Worm (Caenorhabditis elegans) whole organism, midembryonic: ENCODE measurements around the gene nhr-71.

Experiments used
- T22C8.4 ChIP-seq: fragments of 200-800 bp; sonication (Bioruptor generic); IDR thresholded peaks from 2 replicates; pipeline ENCODE4 v1.3.6; 2022; ENCODE audit warnings: missing genetic modification characterization, missing compliant biosample characterization
- cog-1 ChIP-seq: sonication (generic microtip); optimal IDR thresholded peaks from 2 replicates; lab custom pipeline; 2016; ENCODE audit warnings: missing genetic modification characterization, missing compliant biosample characterization
- flt-1 ChIP-seq: fragments of 200-800 bp; sonication (Bioruptor generic); IDR thresholded peaks from 2 replicates; pipeline ENCODE4 v1.3.6; 2022; ENCODE audit warnings: missing genetic modification characterization, missing compliant biosample characterization
- klf-2 ChIP-seq: fragments of 200-800 bp; sonication (Bioruptor generic); conservative IDR thresholded peaks from 2 replicates; pipeline ENCODE4 v1.3.6; 2022; ENCODE audit warnings: missing genetic modification reagents, missing genetic modification characterization, missing compliant biosample characterization
- med-1 ChIP-seq: sonication (generic microtip); optimal IDR thresholded peaks from 2 replicates; lab custom pipeline; 2017; ENCODE audit warnings: missing genetic modification characterization, mild to moderate bottlenecking, missing compliant biosample characterization, antibody characterized with exemption, missing genetic modification reagents; ENCODE audit not compliant: insufficient read depth
- ref-1 ChIP-seq: fragments of 200-800 bp; sonication (Bioruptor generic); conservative IDR thresholded peaks from 2 replicates; pipeline ENCODE4 v1.3.6; 2022; ENCODE audit warnings: missing genetic modification reagents, missing genetic modification characterization, missing compliant biosample characterization
- tab-1 ChIP-seq: fragments of 200-800 bp; sonication (Bioruptor generic); IDR thresholded peaks from 2 replicates; pipeline ENCODE4 v1.3.6; 2022; ENCODE audit warnings: missing genetic modification characterization, missing compliant biosample characterization
- ztf-23 ChIP-seq: fragments of 200-800 bp; sonication (Bioruptor generic); IDR thresholded peaks from 2 replicates; pipeline ENCODE4 v1.3.6; 2022; ENCODE audit warnings: missing genetic modification reagents, missing genetic modification characterization, missing compliant biosample characterization
- ztf-29 ChIP-seq: fragments of 200-800 bp; sonication (Bioruptor generic); IDR thresholded peaks from 2 replicates; pipeline ENCODE4 v1.3.6; 2022; ENCODE audit warnings: missing genetic modification reagents, missing genetic modification characterization, missing compliant biosample characterization

The nhr-71 gene

DNA sequence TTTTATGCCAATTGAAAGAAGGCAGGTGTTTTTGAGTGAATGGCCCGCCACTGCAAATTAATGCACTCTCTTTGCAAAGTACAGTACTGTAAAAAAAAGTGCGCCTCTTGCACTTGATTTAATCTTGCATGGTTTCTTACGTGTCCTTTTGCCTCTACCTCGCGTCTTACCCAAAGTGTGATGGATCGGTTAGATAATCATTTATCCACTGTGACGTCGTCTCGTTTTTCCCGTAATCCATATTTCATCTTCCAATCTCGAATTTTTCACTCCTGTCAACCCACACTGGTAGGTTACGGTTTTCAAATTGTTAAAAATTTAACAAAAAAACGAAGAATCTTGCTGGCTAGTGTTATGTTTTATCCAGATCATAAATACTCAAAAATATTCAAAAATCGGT, 10.4 kb upstream of the nhr-71 start:
- TF ChIP-seq klf-2 (GFP tag; lab: Robert Waterston, UW) = no peak
- no peak for TF ChIP-seq ref-1 (GFP tag; lab: Robert Waterston, UW)
- no peak for TF ChIP-seq flt-1 (GFP tag; lab: Robert Waterston, UW)
- no peak for TF ChIP-seq T22C8.4
- no peak for TF ChIP-seq ztf-23 (GFP tag; lab: Robert Waterston, UW)
- no peak for TF ChIP-seq ztf-29 (GFP tag; lab: Robert Waterston, UW)
- no peak for TF ChIP-seq tab-1 (GFP tag; lab: Robert Waterston, UW)
- no peak for TF ChIP-seq med-1 (GFP tag; lab: Kevin White, UChicago)
- TF ChIP-seq cog-1 (tag; lab: Kevin White, UChicago) = no peak

ce11 chrX:13739125-13739820, 7.8 kb upstream of the nhr-71 start:
- TF ChIP-seq tab-1 (GFP tag; lab: Robert Waterston, UW) = no peak
- TF ChIP-seq T22C8.4 = no peak
- TF ChIP-seq ztf-29 (GFP tag; lab: Robert Waterston, UW) = no peak
- TF ChIP-seq klf-2 (GFP tag; lab: Robert Waterston, UW) = no peak
- no peak for TF ChIP-seq cog-1 (tag; lab: Kevin White, UChicago)
- no peak for TF ChIP-seq med-1 (GFP tag; lab: Kevin White, UChicago)
- TF ChIP-seq ref-1 (GFP tag; lab: Robert Waterston, UW) = no peak
- TF ChIP-seq ztf-23 (GFP tag; lab: Robert Waterston, UW) = no peak
- no peak for TF ChIP-seq flt-1 (GFP tag; lab: Robert Waterston, UW)

ce11 chrX:13743371-13743770, 3.7 kb upstream of the nhr-71 start:
- TF ChIP-seq flt-1 (GFP tag; lab: Robert Waterston, UW) (no peak), med-1 (GFP tag; lab: Kevin White, UChicago) (no peak), cog-1 (tag; lab: Kevin White, UChicago) (no peak), T22C8.4 (no peak), ref-1 (GFP tag; lab: Robert Waterston, UW) (no peak), tab-1 (GFP tag; lab: Robert Waterston, UW) (no peak), ztf-23 (GFP tag; lab: Robert Waterston, UW) (no peak), ztf-29 (GFP tag; lab: Robert Waterston, UW) (no peak), klf-2 (GFP tag; lab: Robert Waterston, UW) (no peak)

DNA sequence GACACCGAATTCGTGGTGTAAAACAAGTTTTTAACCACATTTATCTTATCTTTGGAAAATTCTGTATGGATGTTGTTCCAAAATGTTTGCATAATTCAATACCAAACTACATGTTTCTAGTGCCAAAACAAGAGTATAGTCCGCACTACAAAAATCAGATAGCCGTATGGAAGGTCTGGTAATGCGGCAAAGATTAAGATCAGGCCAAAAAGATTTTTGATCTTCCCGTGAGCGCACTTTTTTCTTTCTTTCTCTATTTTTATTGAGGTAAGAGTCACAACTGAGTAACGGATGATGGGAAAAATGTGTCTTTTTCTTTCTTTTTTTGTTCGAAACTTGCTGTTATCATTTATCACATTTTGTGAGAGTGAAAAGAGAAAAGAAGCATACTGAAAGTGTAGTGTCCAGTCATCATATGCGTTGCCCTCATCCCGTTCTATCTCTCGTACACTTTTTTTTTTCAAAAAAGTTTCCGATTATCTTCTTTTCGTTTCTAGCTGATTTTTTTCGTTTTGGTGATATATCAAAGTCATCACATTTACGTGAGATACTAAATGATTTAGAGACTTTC, 2.5 kb upstream of the nhr-71 start:
- no peak for TF ChIP-seq T22C8.4
- no peak for TF ChIP-seq ref-1 (GFP tag; lab: Robert Waterston, UW)

DNA sequence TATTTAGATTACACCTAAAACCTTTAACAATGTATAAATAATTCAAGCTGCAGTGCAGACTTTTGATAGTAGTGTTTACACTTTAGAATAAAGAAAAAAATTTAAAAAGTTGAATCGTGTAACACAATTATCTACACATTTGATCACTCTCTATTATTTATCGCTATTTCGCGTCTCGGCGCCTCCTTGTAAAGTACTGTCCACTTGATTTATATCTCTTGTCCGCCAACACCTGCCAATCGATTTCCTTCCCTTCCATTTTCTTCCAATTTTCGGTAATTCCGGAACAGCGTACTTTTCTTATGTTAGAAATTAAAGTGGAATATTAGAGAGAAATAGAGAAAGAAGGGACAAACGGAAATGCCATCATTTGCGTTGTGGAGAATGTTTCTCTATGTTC, 1.6 kb upstream of the nhr-71 start:
- no peak for TF ChIP-seq ztf-23 (GFP tag; lab: Robert Waterston, UW)
- no peak for TF ChIP-seq tab-1 (GFP tag; lab: Robert Waterston, UW)
- TF ChIP-seq cog-1 (tag; lab: Kevin White, UChicago) = no peak
- TF ChIP-seq klf-2 (GFP tag; lab: Robert Waterston, UW) = no peak
- TF ChIP-seq T22C8.4 = no peak
- TF ChIP-seq flt-1 (GFP tag; lab: Robert Waterston, UW) = no peak
- TF ChIP-seq med-1 (GFP tag; lab: Kevin White, UChicago) = no peak
- no peak for TF ChIP-seq ref-1 (GFP tag; lab: Robert Waterston, UW)
- TF ChIP-seq ztf-29 (GFP tag; lab: Robert Waterston, UW) = no peak

- no peak for TF ChIP-seq cog-1 (tag; lab: Kevin White, UChicago)
- TF ChIP-seq tab-1 (GFP tag; lab: Robert Waterston, UW) = no peak
- TF ChIP-seq flt-1 (GFP tag; lab: Robert Waterston, UW) = no peak
- TF ChIP-seq klf-2 (GFP tag; lab: Robert Waterston, UW) = no peak
- no peak for TF ChIP-seq ztf-29 (GFP tag; lab: Robert Waterston, UW)
- TF ChIP-seq T22C8.4 = no peak
- TF ChIP-seq ref-1 (GFP tag; lab: Robert Waterston, UW) = no peak
- TF ChIP-seq ztf-23 (GFP tag; lab: Robert Waterston, UW) = no peak
- TF ChIP-seq med-1 (GFP tag; lab: Kevin White, UChicago) = no peak
These were observed 884 bp upstream of the nhr-71 start for ce11 chrX:13746231-13746630.

DNA sequence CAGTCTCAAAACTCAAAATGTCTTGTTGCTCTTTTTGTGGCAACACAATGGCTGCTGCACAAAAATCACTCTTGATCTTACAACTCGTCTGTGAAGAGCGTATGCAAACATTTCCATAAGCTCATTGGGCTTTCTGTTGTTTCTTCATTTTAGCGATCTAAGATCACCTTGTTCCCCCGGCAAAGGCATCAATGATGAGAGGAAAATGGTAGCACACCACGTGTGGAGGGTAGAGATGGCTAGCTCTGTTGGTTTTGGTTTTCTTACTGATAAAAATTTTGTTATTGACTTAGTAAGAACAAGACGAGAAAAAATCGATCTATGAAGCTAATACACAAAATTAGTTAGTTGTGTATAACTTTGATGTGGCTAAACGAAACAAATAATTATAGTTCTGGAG, 882 bp downstream of the nhr-71 start:
- TF ChIP-seq cog-1 (tag; lab: Kevin White, UChicago) (no peak), med-1 (GFP tag; lab: Kevin White, UChicago) (no peak), ztf-23 (GFP tag; lab: Robert Waterston, UW) (no peak)

ce11 chrX:13752822-13753581, 5.9 kb downstream of the nhr-71 start:
- no peak for TF ChIP-seq cog-1 (tag; lab: Kevin White, UChicago)
- no peak for TF ChIP-seq ref-1 (GFP tag; lab: Robert Waterston, UW)
- TF ChIP-seq tab-1 (GFP tag; lab: Robert Waterston, UW) = no peak
- no peak for TF ChIP-seq T22C8.4
- no peak for TF ChIP-seq klf-2 (GFP tag; lab: Robert Waterston, UW)
- no peak for TF ChIP-seq ztf-23 (GFP tag; lab: Robert Waterston, UW)
- no peak for TF ChIP-seq flt-1 (GFP tag; lab: Robert Waterston, UW)
- no peak for TF ChIP-seq ztf-29 (GFP tag; lab: Robert Waterston, UW)
- TF ChIP-seq med-1 (GFP tag; lab: Kevin White, UChicago) = no peak

- TF ChIP-seq ztf-23 (GFP tag; lab: Robert Waterston, UW) (no peak), ztf-29 (GFP tag; lab: Robert Waterston, UW) (no peak), T22C8.4 (no peak), med-1 (GFP tag; lab: Kevin White, UChicago) (no peak), flt-1 (GFP tag; lab: Robert Waterston, UW) (no peak), klf-2 (GFP tag; lab: Robert Waterston, UW) (no peak), cog-1 (tag; lab: Kevin White, UChicago) (no peak), ref-1 (GFP tag; lab: Robert Waterston, UW) (no peak), tab-1 (GFP tag; lab: Robert Waterston, UW) (no peak)
These were observed 7.4 kb downstream of the nhr-71 start for ce11 chrX:13754498-13754897.
